Worm (Caenorhabditis elegans): Measurements from ENCODE around the gene iff-2.

iff-2 gene

DNA sequence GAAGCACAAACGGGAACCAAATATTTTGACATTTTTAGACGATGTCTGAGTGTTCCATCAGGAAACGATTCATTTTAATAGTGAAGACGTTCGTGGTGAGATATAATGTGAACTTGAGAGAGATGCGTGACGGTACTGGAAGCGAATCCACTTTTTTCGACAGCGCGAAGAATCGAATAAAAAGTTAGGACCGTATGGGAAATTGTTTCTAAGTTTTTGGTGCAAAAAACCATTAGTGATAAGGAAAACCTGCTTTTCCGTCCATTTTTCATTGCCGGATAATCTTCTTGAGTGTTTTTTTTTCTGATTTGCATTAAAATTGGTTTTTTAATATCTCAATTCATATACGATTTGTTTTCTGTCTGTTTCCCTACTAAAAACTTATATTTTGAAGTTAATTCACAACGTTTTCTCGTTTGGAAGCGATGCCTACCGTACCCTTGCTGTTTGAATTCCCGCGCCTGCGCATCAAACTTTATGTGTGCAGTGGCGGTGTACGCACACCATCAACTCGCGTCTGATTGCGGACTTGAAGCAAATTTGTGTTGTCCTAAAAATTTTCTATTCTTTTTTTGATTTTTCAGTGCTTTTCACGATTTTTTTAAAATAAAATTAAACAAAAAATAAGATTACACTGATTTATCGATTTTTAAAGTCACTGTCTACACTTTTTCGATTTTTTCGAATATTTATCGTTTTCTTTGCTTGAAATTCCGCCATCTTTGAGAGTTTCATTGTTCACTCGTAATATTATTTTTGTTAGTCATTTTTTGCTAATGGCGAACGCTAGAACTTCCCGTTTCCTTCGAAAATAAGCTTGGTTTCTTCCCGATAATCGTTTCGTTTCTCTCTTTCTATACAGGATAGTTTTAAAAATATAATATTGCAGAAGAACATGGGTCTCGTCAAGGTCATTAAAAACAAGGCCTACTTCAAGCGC lies 8.1 kb upstream of the iff-2 start, which contains the start of the genes col-38 and rpl-5 (continued):
- TF ChIP-seq tag-97 (GFP tag; IDR thresholded peaks at IDR 0.05) (no peak), egl-43 (GFP tag; IDR thresholded peaks at IDR 0.05) (no peak), ctbp-1 (GFP tag; IDR thresholded peaks at IDR 0.05) (no peak), mdl-1 (tag; optimal IDR thresholded peaks at IDR 0.05) (peak in 1 of 2 experiments; percentile 19), nhr-28 (tag; optimal IDR thresholded peaks at IDR 0.05) (peak; percentile 85), fos-1 (tag; optimal IDR thresholded peaks at IDR 0.05) (no peak), lin-29 (GFP tag; IDR thresholded peaks at IDR 0.05) (no peak), lin-13 (GFP tag; optimal IDR thresholded peaks at IDR 0.05) (peak; percentile 72), snpc-4 (tag; optimal IDR thresholded peaks at IDR 0.05) (no peak), lin-39 (tag; optimal IDR thresholded peaks at IDR 0.05) (no peak), arid-1 (GFP tag; conservative IDR thresholded peaks at IDR 0.05) (peak; percentile 60; the same call in 1 of the 2 replicates), ztf-11 (tag; optimal IDR thresholded peaks at IDR 0.05) (no peak), attf-4 (tag; optimal IDR thresholded peaks at IDR 0.05) (no peak), ZK546.5 (tag; optimal IDR thresholded peaks at IDR 0.05) (peak; percentile 26 to 93), ceh-82 (tag; optimal IDR thresholded peaks at IDR 0.05) (no peak), ceh-32 (tag; optimal IDR thresholded peaks at IDR 0.05; ENCODE audit: poor library complexity) (no peak), ceh-20 (GFP tag; IDR thresholded peaks at IDR 0.05) (no peak), php-3 (GFP tag; IDR thresholded peaks at IDR 0.05) (0 out of 2 replicates have a peak, but pooled peaks have one; percentile 62), ceh-28 (tag; optimal IDR thresholded peaks at IDR 0.05) (no peak), hlh-11 (tag; optimal IDR thresholded peaks at IDR 0.05) (peak; percentile 82), aly-2 (tag; optimal IDR thresholded peaks at IDR 0.05) (no peak), daf-16 (GFP tag; optimal IDR thresholded peaks at IDR 0.05) (no peak), daf-16 (tag; optimal IDR thresholded peaks at IDR 0.05) (peak; percentile 79), F44E2.7 (GFP tag; IDR thresholded peaks at IDR 0.05) (no peak), nhr-48 (tag; optimal IDR thresholded peaks at IDR 0.05) (peak; percentile 55), rbr-2 (tag; optimal IDR thresholded peaks at IDR 0.05) (peak; percentile 87), mxl-3 (GFP tag; optimal IDR thresholded peaks at IDR 0.05) (peak; percentile 67), ces-1 (GFP tag; optimal IDR thresholded peaks at IDR 0.05) (no peak), sdz-12 (GFP tag; optimal IDR thresholded peaks at IDR 0.05) (no peak), nhr-237 (tag; optimal IDR thresholded peaks at IDR 0.05) (no peak), zag-1 (tag; optimal IDR thresholded peaks at IDR 0.05) (no peak), nhr-25 (tag; optimal IDR thresholded peaks at IDR 0.05; ENCODE audit: borderline replicate concordance, insufficient read depth) (peak; percentile 34), madf-5 (GFP tag; IDR thresholded peaks at IDR 0.05) (no peak), ceh-44 (GFP tag; IDR thresholded peaks at IDR 0.05) (peak; percentile 49; the same call in 1 of the 2 replicates), zfp-2 (tag; optimal IDR thresholded peaks at IDR 0.05) (peak; percentile 87), nhr-77 (tag; optimal IDR thresholded peaks at IDR 0.05) (peak; percentile 93), set-16 (GFP tag; IDR thresholded peaks at IDR 0.05) (no peak), dpl-1 (GFP tag; optimal IDR thresholded peaks at IDR 0.05) (peak; percentile 96), daf-19 (GFP tag; conservative IDR thresholded peaks at IDR 0.05) (0 out of 2 replicates have a peak, but pooled peaks have one; percentile 51), lim-7 (GFP tag; IDR thresholded peaks at IDR 0.05) (no peak), spr-3 (GFP tag; optimal IDR thresholded peaks at IDR 0.05) (no peak), R02D3.7 (tag; optimal IDR thresholded peaks at IDR 0.05) (no peak), nhr-41 (GFP tag; IDR thresholded peaks at IDR 0.05) (no peak), nhr-102 (tag; optimal IDR thresholded peaks at IDR 0.05) (peak; percentile 66), aha-1 (tag) (peak; percentile 97), duxl-1 (tag; optimal IDR thresholded peaks at IDR 0.05; ENCODE audit: poor library complexity) (peak; percentile 53), F49E8.2 (tag; optimal IDR thresholded peaks at IDR 0.05; ENCODE audit: borderline replicate concordance) (no peak), mep-1 (tag; optimal IDR thresholded peaks at IDR 0.05) (peak; percentile 92), T20F7.1 (GFP tag; optimal IDR thresholded peaks at IDR 0.05) (no peak), nhr-111 (GFP tag; optimal IDR thresholded peaks at IDR 0.05) (no peak)
